Worm (Caenorhabditis elegans): ENCODE data around the gene twk-13.

The twk-13 gene

ce11 chrV:12291587-12291986 lies 46.2 kb downstream of the twk-13 start, which contains the start of the genes srpa-68 and srh-16 (continued):
- peak; percentile 91 for TF ChIP-seq pax-3 (tag; optimal IDR thresholded peaks at IDR 0.05)
- TF ChIP-seq rnt-1 (tag; optimal IDR thresholded peaks at IDR 0.05): peak; percentile 97
- peak; percentile 89 for TF ChIP-seq ceh-8 (GFP tag; optimal IDR thresholded peaks at IDR 0.05)
- TF ChIP-seq skn-1 (tag; optimal IDR thresholded peaks at IDR 0.05): peak; percentile 90
- TF ChIP-seq fos-1 (tag; optimal IDR thresholded peaks at IDR 0.05): peak; percentile 58
- TF ChIP-seq efl-1 (optimal IDR thresholded peaks at IDR 0.05): peak; percentile 82 to 99
- peak; percentile 97 to 100 for TF ChIP-seq efl-1 (GFP tag; optimal IDR thresholded peaks at IDR 0.05 in 1 of 2)
- peak; percentile 93 for TF ChIP-seq tbx-2 (tag; optimal IDR thresholded peaks at IDR 0.05)
- peak; percentile 91 for TF ChIP-seq nhr-11 (tag; optimal IDR thresholded peaks at IDR 0.05)
- TF ChIP-seq nhr-84 (tag; optimal IDR thresholded peaks at IDR 0.05): no peak
- peak; percentile 94 for TF ChIP-seq lsy-2 (tag; optimal IDR thresholded peaks at IDR 0.05)
- TF ChIP-seq nhr-90 (tag; optimal IDR thresholded peaks at IDR 0.05; ENCODE audit: poor library complexity): peak; percentile 95
- peak; percentile 94 for TF ChIP-seq dsc-1 (tag; optimal IDR thresholded peaks at IDR 0.05)
- no peak for TF ChIP-seq Y116A8C.19 (tag; optimal IDR thresholded peaks at IDR 0.05; ENCODE audit: borderline replicate concordance)
- peak; percentile 89 for TF ChIP-seq lin-14 (GFP tag; optimal IDR thresholded peaks at IDR 0.05)
- TF ChIP-seq grh-1 (GFP tag; IDR thresholded peaks at IDR 0.05): peak; percentile 93
- TF ChIP-seq unc-62 (GFP tag; optimal IDR thresholded peaks at IDR 0.05): no peak
- TF ChIP-seq egl-27 (tag; optimal IDR thresholded peaks at IDR 0.05): no peak
- peak; percentile 93 for TF ChIP-seq xbp-1 (tag; optimal IDR thresholded peaks at IDR 0.05)
- peak; percentile 67 for TF ChIP-seq ama-1 (optimal IDR thresholded peaks at IDR 0.05)
- no peak for TF ChIP-seq hlh-17 (GFP tag; optimal IDR thresholded peaks at IDR 0.05; ENCODE audit: borderline replicate concordance)
- peak; percentile 76 for TF ChIP-seq ceh-88 (GFP tag; IDR thresholded peaks at IDR 0.05)
- peak; percentile 87 for TF ChIP-seq unc-130 (tag; optimal IDR thresholded peaks at IDR 0.05)
- no peak for TF ChIP-seq nhr-76 (tag; optimal IDR thresholded peaks at IDR 0.05)
- peak; percentile 36 for TF ChIP-seq efl-3 (GFP tag; optimal IDR thresholded peaks at IDR 0.05)
- TF ChIP-seq lin-35 (GFP tag; optimal IDR thresholded peaks at IDR 0.05): peak; percentile 96 to 99
- TF ChIP-seq unc-30 (tag; optimal IDR thresholded peaks at IDR 0.05): peak; percentile 41
- peak; percentile 86 for TF ChIP-seq elt-2 (tag; optimal IDR thresholded peaks at IDR 0.05)
- TF ChIP-seq C34B4.2 (tag; optimal IDR thresholded peaks at IDR 0.05): no peak
- no peak for TF ChIP-seq sptf-1 (tag; optimal IDR thresholded peaks at IDR 0.05)
- peak; percentile 71 for TF ChIP-seq C04F5.9 (tag; optimal IDR thresholded peaks at IDR 0.05)
- peak; percentile 42 for TF ChIP-seq ceh-90 (tag; optimal IDR thresholded peaks at IDR 0.05)
- peak; percentile 94 for TF ChIP-seq snu-23 (GFP tag; optimal IDR thresholded peaks at IDR 0.05)
- TF ChIP-seq irx-1 (tag; optimal IDR thresholded peaks at IDR 0.05): peak; percentile 90
- no peak for TF ChIP-seq alr-1 (tag; optimal IDR thresholded peaks at IDR 0.05; ENCODE audit: borderline replicate concordance)
- TF ChIP-seq ets-5 (GFP tag; IDR thresholded peaks at IDR 0.05): no peak
- TF ChIP-seq nhr-19 (GFP tag; conservative IDR thresholded peaks at IDR 0.05): peak; percentile 94
- peak; percentile 89 for TF ChIP-seq sup-37 (GFP tag; optimal IDR thresholded peaks at IDR 0.05)
- TF ChIP-seq elt-3 (tag; optimal IDR thresholded peaks at IDR 0.05): peak in 2 of 6 experiments; percentile 86 to 89
- TF ChIP-seq hlh-4 (tag; optimal IDR thresholded peaks at IDR 0.05): peak; percentile 5
- peak; percentile 87 for TF ChIP-seq unc-86 (tag; optimal IDR thresholded peaks at IDR 0.05)
- TF ChIP-seq ztf-4 (tag; optimal IDR thresholded peaks at IDR 0.05): peak; percentile 59
- peak; percentile 71 to 80 for TF ChIP-seq ztf-11 (tag; optimal IDR thresholded peaks at IDR 0.05)

- TF ChIP-seq ces-1 (GFP tag; optimal IDR thresholded peaks at IDR 0.05) (no peak), dpl-1 (GFP tag; optimal IDR thresholded peaks at IDR 0.05) (peak in 2 of 3 experiments; percentile 13 to 28), skn-1 (tag; optimal IDR thresholded peaks at IDR 0.05) (peak; percentile 6), lin-35 (GFP tag; optimal IDR thresholded peaks at IDR 0.05) (peak in 1 of 2 experiments; percentile 14), grh-1 (GFP tag; IDR thresholded peaks at IDR 0.05) (no peak), blmp-1 (tag; optimal IDR thresholded peaks at IDR 0.05) (peak; percentile 36), mep-1 (tag; optimal IDR thresholded peaks at IDR 0.05) (peak; percentile 47), C16A3.4 (tag; optimal IDR thresholded peaks at IDR 0.05) (peak; percentile 39), lin-14 (GFP tag; optimal IDR thresholded peaks at IDR 0.05) (peak; percentile 53), efl-1 (optimal IDR thresholded peaks at IDR 0.05) (peak in 1 of 2 experiments; percentile 31), efl-1 (GFP tag; optimal IDR thresholded peaks at IDR 0.05 in 1 of 2) (peak; percentile 24 to 76), nhr-71 (tag; optimal IDR thresholded peaks at IDR 0.05) (peak; percentile 6), isw-1 (GFP tag; IDR thresholded peaks at IDR 0.05) (no peak), lir-3 (tag; optimal IDR thresholded peaks at IDR 0.05; ENCODE audit: poor library complexity) (no peak), snu-23 (GFP tag; optimal IDR thresholded peaks at IDR 0.05) (peak; percentile 29), mef-2 (tag; optimal IDR thresholded peaks at IDR 0.05) (no peak), lsy-2 (tag; optimal IDR thresholded peaks at IDR 0.05) (peak in 1 of 2 experiments; percentile 35), mdl-1 (tag; optimal IDR thresholded peaks at IDR 0.05) (no peak)
These were observed 49.2 kb downstream of the twk-13 start, which contains the start of gene rskd-1 for ce11 chrV:12288577-12288976. Gene rskd-1 (minus strand): TSS chrV:12288615.
